Worm (Caenorhabditis elegans) whole organism, L2 larva: ENCODE measurements around the gene W04H10.6.

Experiments
- ZK546.5 ChIP-seq: sonication (generic microtip); optimal IDR thresholded peaks from 2 replicates; lab custom pipeline; 2017; ENCODE audit warnings: missing biosample characterization, missing genetic modification characterization
- blmp-1 ChIP-seq: sonication (generic microtip); optimal IDR thresholded peaks from 2 replicates; lab custom pipeline; 2017; ENCODE audit warnings: missing genetic modification characterization, mild to moderate bottlenecking, missing compliant biosample characterization, antibody characterized with exemption, moderate library complexity; ENCODE audit not compliant: insufficient read depth
- egl-27 ChIP-seq: sonication (generic microtip); optimal IDR thresholded peaks from 3 replicates; lab custom pipeline; 2017; ENCODE audit warnings: missing biosample characterization, missing genetic modification reagents, missing genetic modification characterization
- elt-3 ChIP-seq: sonication (generic microtip); optimal IDR thresholded peaks from 2 replicates; lab custom pipeline; 2017; ENCODE audit warnings: missing biosample characterization, missing genetic modification characterization
- lin-39 ChIP-seq: fragments of 150-350 bp; optimal IDR thresholded peaks from 2 replicates; lab custom pipeline; 2014; ENCODE audit warnings: missing biosample characterization, missing genetic modification reagents, missing genetic modification characterization
- sem-4 ChIP-seq: fragments of 150-350 bp; optimal IDR thresholded peaks from 2 replicates; lab custom pipeline; 2014; ENCODE audit warnings: missing biosample characterization, missing genetic modification reagents, missing genetic modification characterization
- unc-39 ChIP-seq: fragments of 150-350 bp; optimal IDR thresholded peaks from 2 replicates; lab custom pipeline; 2014; ENCODE audit warnings: missing biosample characterization, missing genetic modification characterization
- unc-55 ChIP-seq: fragments of 150-350 bp; sonication (generic microtip); optimal IDR thresholded peaks from 3 replicates; lab custom pipeline; 2014; ENCODE audit warnings: missing biosample characterization, missing genetic modification reagents, missing genetic modification characterization
- zag-1 ChIP-seq: fragments of 150-350 bp; optimal IDR thresholded peaks from 2 replicates; lab custom pipeline; 2014; ENCODE audit warnings: missing biosample characterization, missing genetic modification characterization
- ztf-4 ChIP-seq: fragments of 150-350 bp; optimal IDR thresholded peaks from 2 replicates; lab custom pipeline; 2014; ENCODE audit warnings: missing biosample characterization, missing genetic modification characterization

- TF ChIP-seq unc-39 (tag; lab: Kevin White, UChicago) (no peak), ztf-4 (tag; lab: Kevin White, UChicago) (no peak), blmp-1 (tag; lab: Kevin White, UChicago) (no peak), lin-39 (no peak), sem-4 (no peak), unc-55 (GFP tag; lab: Kevin White, UChicago) (no peak), ZK546.5 (tag; lab: Kevin White, UChicago) (no peak), egl-27 (tag; lab: Kevin White, UChicago) (no peak), elt-3 (no peak), zag-1 (tag; lab: Kevin White, UChicago) (no peak)
Observed at ce11 chrII:602020-602419, 6.2 kb downstream of the W04H10.6 start, which contains the start of gene nhl-3.
